Worm (Caenorhabditis elegans) whole organism, L4/young adult: ENCODE results near the gene haao-1.

Source experiments
- W03F9.2 ChIP-seq: fragments of 150-350 bp; optimal IDR thresholded peaks from 2 replicates; lab custom pipeline; 2014; ENCODE audit warnings: missing biosample characterization, missing genetic modification characterization
- dao-5 ChIP-seq: sonication (generic microtip); optimal IDR thresholded peaks from 2 replicates; lab custom pipeline; 2016; ENCODE audit warnings: missing genotype, missing genetic modification characterization, moderate library complexity, missing compliant biosample characterization
- him-1 ChIP-seq: sonication (generic microtip); optimal IDR thresholded peaks from 2 replicates; lab custom pipeline; 2016; ENCODE audit warnings: missing genotype, missing genetic modification reagents, missing genetic modification characterization, missing compliant biosample characterization

The haao-1 gene

DNA sequence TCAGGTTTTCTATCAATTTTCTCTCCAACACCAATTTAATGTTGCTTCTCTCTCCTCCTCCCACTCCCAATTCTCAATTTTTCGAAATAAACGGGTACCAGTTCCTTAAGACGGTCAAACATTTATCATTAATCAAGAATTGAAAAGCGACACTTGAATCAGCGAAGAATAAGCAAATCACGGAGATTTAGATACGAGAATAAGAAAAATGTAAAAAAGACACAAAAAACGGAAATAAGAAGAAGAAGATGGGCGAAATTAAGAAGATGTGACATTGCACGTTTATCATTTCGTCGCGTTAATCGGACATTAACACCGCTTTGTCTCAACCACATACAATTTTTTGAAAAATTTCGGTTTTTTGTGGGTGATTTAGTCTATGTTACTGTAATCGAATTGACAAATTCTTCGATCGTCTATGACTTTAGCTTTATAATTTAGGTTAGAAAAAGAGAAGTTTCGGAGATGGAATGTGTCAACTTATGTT, at the start of gene haao-1:
haao-1 (plus strand) TSS at position 437 of the 487 bp plus-strand sequence.
- TF ChIP-seq W03F9.2 (tag; lab: Kevin White, UChicago) (no peak), him-1 (no peak), dao-5 (tag; lab: Kevin White, UChicago) (no peak)

DNA sequence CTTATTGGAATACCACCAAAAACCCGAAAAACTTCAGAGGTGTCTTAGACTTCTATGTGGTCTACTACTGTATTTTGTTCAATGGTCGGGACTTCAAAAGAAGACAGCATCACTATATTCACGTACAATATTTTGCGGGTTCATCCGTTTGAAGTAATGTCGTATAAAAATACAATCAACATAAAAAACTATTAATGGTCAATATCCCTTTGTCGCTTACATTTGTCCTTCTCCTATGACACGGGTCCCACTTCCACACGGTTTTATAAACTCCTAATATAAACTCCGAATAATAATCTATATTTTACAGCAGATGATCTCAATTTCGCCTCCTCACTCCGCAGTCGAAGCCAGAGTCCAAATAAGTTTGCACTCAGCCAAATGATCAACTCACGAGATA, 47.2 kb upstream of the haao-1 start:
- no peak for TF ChIP-seq him-1
- no peak for TF ChIP-seq dao-5 (tag; lab: Kevin White, UChicago)
- no peak for TF ChIP-seq W03F9.2 (tag; lab: Kevin White, UChicago)

DNA sequence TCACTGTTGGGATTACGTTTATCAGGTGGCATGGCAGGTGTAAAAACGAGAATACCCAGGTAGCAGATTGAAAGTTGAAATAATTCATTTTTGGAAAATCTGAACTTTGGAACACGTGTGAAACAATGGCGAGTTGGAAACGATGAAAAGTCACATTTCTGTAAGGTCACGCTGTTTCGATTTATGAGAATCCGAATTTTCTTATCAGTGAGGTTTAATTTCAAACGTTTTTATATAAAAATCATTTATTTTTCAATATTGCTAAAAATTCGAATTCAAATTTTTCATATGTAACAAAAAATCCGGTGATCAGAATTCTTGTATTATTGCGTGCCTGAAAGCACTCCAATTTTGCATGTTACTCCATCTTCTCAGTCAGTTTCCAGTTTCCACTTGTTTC, 42.1 kb upstream of the haao-1 start, which contains the start of gene F07D3.3:
F07D3.3 (minus strand) TSS at position 101 of the 400 bp plus-strand sequence.
- TF ChIP-seq him-1 (no peak), dao-5 (tag; lab: Kevin White, UChicago) (no peak), W03F9.2 (tag; lab: Kevin White, UChicago) (no peak)

DNA sequence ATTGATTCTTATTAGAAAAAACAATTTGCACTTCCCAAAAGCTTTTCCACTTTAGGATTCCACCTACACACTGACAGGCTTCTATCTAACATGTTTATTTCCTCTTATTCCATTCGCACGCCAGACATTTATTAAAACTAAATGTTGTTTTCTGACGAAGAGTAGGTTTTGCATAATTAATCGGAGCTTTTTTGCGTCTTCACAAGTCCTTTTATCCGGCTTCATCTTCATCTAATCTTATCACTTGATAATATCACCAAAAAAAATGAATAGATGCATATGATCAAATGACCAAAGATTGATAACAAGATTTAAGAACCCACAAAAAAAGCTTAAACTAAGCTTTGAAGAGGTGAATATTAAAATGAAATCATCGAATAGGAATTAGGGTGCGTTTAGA, 39.2 kb upstream of the haao-1 start:
- TF ChIP-seq dao-5 (tag; lab: Kevin White, UChicago) (no peak), W03F9.2 (tag; lab: Kevin White, UChicago) (no peak), him-1 (no peak)

DNA sequence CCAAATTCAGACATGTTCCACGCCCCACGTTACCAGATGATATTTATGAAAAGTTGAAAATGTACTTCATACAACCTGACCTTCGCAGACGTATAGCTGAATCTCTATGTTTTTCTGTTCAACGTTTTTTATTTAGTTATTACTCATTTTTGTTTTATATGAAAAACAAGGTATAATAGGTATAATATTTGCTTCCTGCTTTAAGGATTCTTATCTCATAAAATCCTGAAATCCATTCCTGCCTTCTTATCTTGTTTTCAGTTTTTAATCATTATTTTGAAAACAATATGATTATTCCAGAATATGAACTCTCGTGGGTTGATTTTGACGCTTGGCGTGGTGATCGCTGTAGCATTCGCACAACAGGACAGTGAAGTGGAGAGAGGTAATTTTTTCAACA, 33.0 kb upstream of the haao-1 start, which contains the start of gene flp-6:
flp-6 (plus strand) TSS at position 301 of the 400 bp plus-strand sequence.
- TF ChIP-seq dao-5 (tag; lab: Kevin White, UChicago) (no peak), W03F9.2 (tag; lab: Kevin White, UChicago) (no peak), him-1 (no peak)

DNA sequence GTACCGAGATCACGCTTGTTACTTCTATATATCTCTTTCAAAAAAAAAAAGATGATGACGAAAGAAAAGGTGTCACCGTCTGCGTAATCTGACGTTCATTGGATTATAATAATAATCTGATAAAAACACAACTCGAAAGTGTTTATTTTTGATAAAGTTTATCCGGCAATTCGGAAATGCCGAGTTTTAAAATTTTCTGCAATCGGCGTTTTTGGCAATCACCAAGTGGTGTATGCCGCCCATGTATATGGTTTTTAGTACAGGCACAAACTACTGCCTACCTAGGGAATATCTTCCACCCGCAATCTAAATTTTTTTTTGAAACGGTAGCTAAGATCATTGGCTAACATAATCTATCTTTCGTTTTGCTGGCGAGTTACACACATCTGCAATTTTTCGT, 30.8 kb upstream of the haao-1 start:
- TF ChIP-seq W03F9.2 (tag; lab: Kevin White, UChicago) (no peak), dao-5 (tag; lab: Kevin White, UChicago) (no peak), him-1 (no peak)

DNA sequence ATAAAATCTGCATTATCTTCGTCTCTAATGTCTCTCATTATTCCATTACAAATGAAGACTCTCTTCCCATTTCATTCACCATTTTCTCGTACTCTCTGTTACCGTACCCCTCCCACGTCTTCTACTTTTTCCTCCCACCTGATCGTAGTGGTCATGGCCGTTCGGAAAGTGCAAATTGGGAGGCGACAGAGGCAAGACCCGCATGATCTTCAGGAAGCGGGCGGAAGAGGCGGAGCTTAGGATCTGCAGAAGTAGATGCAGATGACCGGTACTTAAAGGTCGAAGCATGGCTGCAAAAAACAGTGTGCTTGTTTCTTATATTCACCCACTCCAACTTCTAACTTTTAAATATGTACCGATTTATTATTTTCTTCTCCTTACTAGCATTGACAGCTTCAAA, 26.8 kb upstream of the haao-1 start, which contains the start of gene nas-3:
nas-3 (plus strand) TSS at position 301 of the 400 bp plus-strand sequence.
- no peak for TF ChIP-seq him-1
- TF ChIP-seq dao-5 (tag; lab: Kevin White, UChicago): no peak
- no peak for TF ChIP-seq W03F9.2 (tag; lab: Kevin White, UChicago)

DNA sequence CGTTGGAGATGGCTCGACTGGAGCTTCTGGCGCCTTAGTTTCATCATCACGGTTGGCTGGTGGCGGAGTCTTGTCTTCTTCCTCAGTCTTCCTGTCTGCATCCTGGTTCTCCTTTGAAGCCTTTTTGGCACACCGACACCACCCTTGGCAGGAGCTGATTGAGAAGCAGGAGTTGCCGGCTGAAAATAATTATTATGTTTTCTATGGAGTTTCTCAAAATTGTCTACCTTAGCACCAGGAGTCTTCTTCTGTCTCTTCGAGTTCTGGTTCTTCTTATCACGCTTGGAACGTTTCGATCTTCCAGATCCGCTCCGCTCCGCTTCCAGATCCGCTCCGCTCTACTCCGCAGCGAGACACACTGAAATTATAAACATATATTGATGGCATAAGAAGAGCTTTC, 24.1 kb upstream of the haao-1 start, which contains the start of gene K06A4.6:
K06A4.6 (minus strand) TSS at position 101 of the 400 bp plus-strand sequence.
- TF ChIP-seq dao-5 (tag; lab: Kevin White, UChicago): no peak
- TF ChIP-seq him-1: no peak
- no peak for TF ChIP-seq W03F9.2 (tag; lab: Kevin White, UChicago)

DNA sequence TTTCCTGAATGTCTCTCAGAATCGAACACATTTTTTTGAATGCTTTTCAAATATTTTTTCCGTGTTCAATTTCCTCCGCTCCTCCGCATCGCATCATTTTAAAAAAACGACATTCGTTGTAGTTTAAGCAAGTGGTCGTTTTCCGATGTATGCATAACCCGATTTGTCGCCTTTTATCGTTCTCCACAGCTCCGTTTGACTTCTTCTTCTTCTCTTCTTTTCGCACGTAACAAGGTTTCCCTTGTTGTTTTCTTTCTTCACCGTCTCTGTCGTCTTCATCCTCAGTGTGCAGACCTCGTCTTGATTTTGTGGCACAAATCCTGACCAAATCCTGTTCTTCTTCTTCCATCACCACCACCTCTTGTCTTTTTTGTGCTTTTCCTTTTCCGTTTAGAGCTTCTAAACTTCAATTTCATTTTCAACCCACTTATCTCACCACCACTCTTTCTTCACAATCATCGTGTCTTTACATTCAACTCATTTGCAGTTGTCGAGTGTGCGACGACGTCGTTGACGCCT, 20.9 kb upstream of the haao-1 start, which contains the start of gene K06A4.2:
K06A4.2 (plus strand) TSS at position 469 of the 519 bp plus-strand sequence.
- TF ChIP-seq him-1 (no peak), dao-5 (tag; lab: Kevin White, UChicago) (no peak), W03F9.2 (tag; lab: Kevin White, UChicago) (no peak)

DNA sequence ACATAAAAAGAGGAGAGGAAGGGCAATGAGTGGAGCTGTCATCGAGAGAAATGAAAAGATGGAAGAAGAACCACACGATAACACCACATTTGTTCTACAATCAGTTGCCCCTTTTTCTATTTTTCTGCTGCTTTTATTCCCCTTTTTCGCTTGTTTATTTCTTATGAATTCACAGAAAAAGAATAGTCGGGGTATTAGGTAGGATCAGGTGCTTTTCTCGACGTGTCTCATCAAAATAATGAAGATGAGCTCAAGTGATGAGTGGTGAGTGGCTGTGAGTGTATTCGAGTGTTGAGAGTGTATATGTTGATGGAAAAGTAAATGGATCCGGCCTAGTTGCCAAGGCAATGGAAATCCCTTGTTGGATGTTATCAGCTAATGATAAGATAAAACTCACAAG, 19.2 kb upstream of the haao-1 start:
- TF ChIP-seq W03F9.2 (tag; lab: Kevin White, UChicago) (no peak), dao-5 (tag; lab: Kevin White, UChicago) (no peak), him-1 (no peak)

DNA sequence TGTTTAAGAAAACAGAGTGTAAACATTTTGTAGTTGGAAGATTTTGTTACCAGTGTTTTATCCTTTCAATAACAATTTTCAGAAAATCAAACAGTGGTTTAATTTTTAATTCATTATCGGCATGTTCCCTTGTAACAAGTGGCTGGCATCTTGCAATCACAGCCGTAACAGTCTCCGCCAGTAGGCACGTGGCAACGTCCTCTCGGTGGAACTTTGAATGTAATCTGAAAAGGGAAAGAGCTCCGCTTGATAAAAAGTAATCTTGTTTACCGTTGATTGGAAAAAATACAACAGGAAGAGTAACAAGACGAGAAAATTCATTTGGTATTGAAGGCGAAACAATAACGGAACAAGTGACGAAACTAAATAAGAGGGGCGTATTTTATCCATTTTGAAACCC, 15.3 kb upstream of the haao-1 start, which contains the start of gene K06A4.10:
K06A4.10 (minus strand) TSS at position 390 of the 400 bp plus-strand sequence.
- TF ChIP-seq dao-5 (tag; lab: Kevin White, UChicago) (no peak), him-1 (no peak), W03F9.2 (tag; lab: Kevin White, UChicago) (no peak)

DNA sequence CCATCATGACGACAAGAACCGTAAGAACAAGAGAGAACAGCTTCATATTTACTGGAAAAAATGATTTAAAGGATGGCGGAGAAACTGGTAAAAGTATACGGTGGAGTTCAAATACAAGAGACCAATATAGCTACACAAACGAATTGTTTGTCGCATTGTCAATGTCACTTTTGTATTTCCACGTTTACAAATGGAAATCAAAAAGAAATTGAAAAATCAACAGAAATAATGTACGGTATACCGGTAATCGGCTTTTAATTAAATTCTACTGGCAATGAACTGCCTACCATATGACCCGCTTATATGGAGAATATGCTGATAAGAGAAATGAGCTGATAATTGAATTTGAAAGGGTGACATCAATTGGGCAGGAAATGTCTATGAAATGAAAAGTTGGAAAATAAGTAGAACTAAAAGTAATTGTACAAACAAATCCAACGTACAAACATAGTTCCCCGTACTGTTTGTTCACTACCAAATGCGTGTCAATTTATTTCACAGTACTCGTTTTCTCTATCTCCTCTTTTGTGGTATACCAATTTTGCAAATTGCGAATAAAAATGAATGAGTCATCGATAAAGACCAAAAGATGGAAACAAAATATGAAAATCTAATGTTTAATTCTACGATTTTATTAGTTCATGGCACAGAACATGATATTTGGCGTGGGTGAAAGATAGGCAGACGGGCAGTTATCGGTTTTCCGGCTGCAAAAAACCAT, 13.1 kb upstream of the haao-1 start, which contains the start of gene K06A4.7:
K06A4.7 (minus strand) TSS at position 51 of the 721 bp plus-strand sequence.
- no peak for TF ChIP-seq him-1
- TF ChIP-seq dao-5 (tag; lab: Kevin White, UChicago): no peak
- no peak for TF ChIP-seq W03F9.2 (tag; lab: Kevin White, UChicago)

DNA sequence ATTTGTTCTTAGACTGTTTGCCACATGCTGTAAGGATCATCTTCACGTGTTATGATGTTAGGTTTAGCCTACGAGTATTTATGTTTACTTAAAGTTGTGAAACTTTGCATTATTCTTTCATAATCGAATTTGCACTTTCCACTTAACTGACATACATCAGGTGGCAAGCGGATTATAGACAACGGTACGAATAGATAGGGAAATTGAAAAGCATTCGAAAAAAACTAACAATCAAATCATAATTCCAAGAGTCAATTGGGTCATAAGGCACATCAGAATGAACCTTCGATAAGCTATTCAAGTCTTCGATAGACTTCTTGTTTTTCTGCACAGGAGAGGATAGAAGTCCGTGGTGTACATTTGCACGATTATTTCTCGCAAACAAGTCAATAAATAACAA, 12.2 kb upstream of the haao-1 start:
- TF ChIP-seq him-1 (no peak), dao-5 (tag; lab: Kevin White, UChicago) (no peak), W03F9.2 (tag; lab: Kevin White, UChicago) (no peak)

DNA sequence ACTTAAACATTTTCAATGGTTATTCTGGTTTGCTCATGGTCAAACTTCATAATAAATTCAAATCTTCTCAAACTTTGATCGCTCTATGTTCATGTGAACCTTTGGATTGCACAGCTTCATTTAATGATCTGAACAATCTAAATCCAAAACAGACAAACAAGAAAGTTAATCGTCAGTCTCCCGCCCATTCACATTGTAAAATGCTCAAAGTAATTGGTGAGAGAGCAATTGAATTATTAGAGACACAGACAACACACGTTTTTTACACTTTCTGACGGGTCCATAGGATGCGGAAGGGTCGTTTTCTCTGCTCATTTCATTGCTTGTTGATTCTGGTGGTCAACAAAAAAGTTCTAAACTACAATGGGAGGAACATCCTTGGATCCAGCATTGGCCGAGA, 8.0 kb upstream of the haao-1 start, which contains the start of gene gsnl-1:
gsnl-1 (plus strand) TSS at position 301 of the 400 bp plus-strand sequence.
- TF ChIP-seq W03F9.2 (tag; lab: Kevin White, UChicago): no peak
- TF ChIP-seq dao-5 (tag; lab: Kevin White, UChicago): no peak
- TF ChIP-seq him-1: no peak
